Worm (Caenorhabditis elegans) whole organism, mixed stage, embryonic: Measurements from ENCODE around the gene C15F1.1.

Experiments
- cnd-1 ChIP-seq: fragments of 200-800 bp; sonication (Bioruptor generic); optimal IDR thresholded peaks from 2 replicates; lab custom pipeline; 2018; ENCODE audit warnings: mild to moderate bottlenecking, missing genetic modification characterization, missing compliant biosample characterization
- mep-1 ChIP-seq: fragments of 150-350 bp; optimal IDR thresholded peaks from 2 replicates; lab custom pipeline; 2017; ENCODE audit warnings: missing biosample characterization, missing genetic modification reagents, missing genetic modification characterization, inconsistent platforms
- nhr-28 ChIP-seq: fragments of 150-350 bp; optimal IDR thresholded peaks from 2 replicates; lab custom pipeline; 2014; ENCODE audit warnings: missing biosample characterization, missing genetic modification characterization
- snpc-4 ChIP-seq: fragments of 150-350 bp; optimal IDR thresholded peaks from 2 replicates; lab custom pipeline; 2014; ENCODE audit warnings: missing biosample characterization, missing genetic modification characterization

DNA sequence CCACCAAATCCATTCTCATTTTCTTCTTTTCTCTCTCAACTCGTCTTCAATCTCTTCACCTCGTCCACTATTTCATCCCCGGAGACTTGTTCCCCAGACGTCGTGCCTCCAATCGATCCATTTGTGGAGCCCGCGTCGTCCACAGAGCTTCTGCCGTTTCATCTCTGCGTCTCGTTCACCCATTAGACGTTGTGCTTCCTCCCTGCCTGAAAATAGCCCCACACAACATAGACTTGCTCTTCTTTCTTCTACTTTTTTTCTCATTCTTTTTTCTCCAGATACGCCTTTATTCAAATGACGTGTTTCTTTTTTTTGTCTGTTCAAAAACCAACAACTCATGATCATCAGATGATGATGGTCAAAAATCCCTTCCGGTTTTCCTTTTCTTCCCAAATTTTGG is 3.3 kb downstream of the C15F1.1 start:
- TF ChIP-seq mep-1 (tag; lab: Kevin White, UChicago) (no peak), cnd-1 (tag; lab: Kevin White, UChicago) (no peak), snpc-4 (tag; lab: Kevin White, UChicago) (no peak), nhr-28 (tag; lab: Kevin White, UChicago) (no peak)
